Worm (Caenorhabditis elegans) whole organism, L1 larva: Measurements from ENCODE around the gene ubc-23.
A peak's percentile ranks its signal among the peaks of the same experiment; 100 is the strongest.

Experiments used
- C16A3.4 ChIP-seq: fragments of 150-350 bp; optimal IDR thresholded peaks from 2 replicates; lab custom pipeline; 2014; ENCODE audit warnings: missing biosample characterization, missing genetic modification characterization
- C34B4.2 ChIP-seq: sonication (generic microtip); optimal IDR thresholded peaks from 2 replicates; lab custom pipeline; 2017; ENCODE audit warnings: mild to moderate bottlenecking, missing genetic modification characterization, missing compliant biosample characterization
- aha-1 ChIP-seq: fragments of 150-350 bp; optimal IDR thresholded peaks from 2 replicates; lab custom pipeline; 2014; ENCODE audit warnings: missing biosample characterization, missing genetic modification characterization
- ceh-8 ChIP-seq: fragments of 200-800 bp; sonication (Bioruptor generic); optimal IDR thresholded peaks from 2 replicates; lab custom pipeline; 2018; ENCODE audit warnings: mild to moderate bottlenecking, missing genetic modification characterization, moderate library complexity, missing compliant biosample characterization
- ceh-82 ChIP-seq, 3 experiments: fragments of 150-350 bp in 1 of 3; sonication (generic microtip) in 2 of 3; optimal IDR thresholded peaks; 2 replicates each; lab custom pipeline; 2014 to 2017; ENCODE audit warnings: missing biosample characterization in 3 of 3, missing genetic modification characterization in 3 of 3
- ceh-88 ChIP-seq: fragments of 200-800 bp; sonication (Bioruptor generic); IDR thresholded peaks from 2 replicates; pipeline ENCODE4 v1.3.6; 2022; ENCODE audit warnings: missing genetic modification characterization, missing compliant biosample characterization
- dpl-1 ChIP-seq, 3 experiments: fragments of 150-350 bp in 2 of 3; sonication (generic microtip) in 1 of 3; optimal IDR thresholded peaks; 2 replicates each; lab custom pipeline; 2014 to 2017; ENCODE audit warnings: missing biosample characterization in 3 of 3, missing genetic modification characterization in 3 of 3, missing genetic modification reagents in 3 of 3
- dsc-1 ChIP-seq: sonication (generic microtip); optimal IDR thresholded peaks from 2 replicates; lab custom pipeline; 2016; ENCODE audit warnings: mild to moderate bottlenecking, missing genetic modification characterization, missing compliant biosample characterization
- efl-3 ChIP-seq: fragments of 200-800 bp; sonication (Bioruptor generic); optimal IDR thresholded peaks from 2 replicates; lab custom pipeline; 2018; ENCODE audit warnings: mild to moderate bottlenecking, missing genetic modification characterization, missing compliant biosample characterization
- egl-13 ChIP-seq: sonication (generic microtip); optimal IDR thresholded peaks from 2 replicates; lab custom pipeline; 2016; ENCODE audit warnings: missing genotype, missing genetic modification reagents, missing genetic modification characterization, missing compliant biosample characterization
- egl-27 ChIP-seq, 2 experiments: fragments of 150-350 bp in 1 of 2; sonication (generic microtip); optimal IDR thresholded peaks; 3 replicates each; lab custom pipeline; 2017 to 2018; ENCODE audit warnings: missing biosample characterization in 2 of 2, missing genetic modification characterization in 2 of 2, missing genetic modification reagents in 2 of 2
- elt-2 ChIP-seq: sonication (generic microtip); optimal IDR thresholded peaks from 2 replicates; lab custom pipeline; 2016; ENCODE audit warnings: missing genetic modification characterization, mild to moderate bottlenecking, inconsistent platforms, missing compliant biosample characterization, missing genetic modification reagents
- fkh-10 ChIP-seq: sonication (generic microtip); optimal IDR thresholded peaks from 2 replicates; lab custom pipeline; 2017; ENCODE audit warnings: missing biosample characterization, missing genetic modification reagents, missing genetic modification characterization
- fkh-8 ChIP-seq: sonication (generic microtip); optimal IDR thresholded peaks from 2 replicates; lab custom pipeline; 2016; ENCODE audit warnings: mild to moderate bottlenecking, missing genetic modification characterization, missing compliant biosample characterization
- hlh-17 ChIP-seq: fragments of 200-800 bp; sonication (Bioruptor generic); optimal IDR thresholded peaks from 2 replicates; lab custom pipeline; 2018; ENCODE audit warnings: missing genetic modification characterization, mild to moderate bottlenecking, missing compliant biosample characterization, moderate library complexity, borderline replicate concordance
- hlh-4 ChIP-seq: sonication (generic microtip); optimal IDR thresholded peaks from 2 replicates; lab custom pipeline; 2016; ENCODE audit warnings: mild to moderate bottlenecking, missing genetic modification characterization, missing compliant biosample characterization
- hpl-2 ChIP-seq: fragments of 150-350 bp; optimal IDR thresholded peaks from 2 replicates; lab custom pipeline; 2014; ENCODE audit warnings: missing biosample characterization, missing genetic modification reagents, missing genetic modification characterization
- jun-1 ChIP-seq: fragments of 150-350 bp; optimal IDR thresholded peaks from 2 replicates; lab custom pipeline; 2014; ENCODE audit warnings: missing biosample characterization, missing genetic modification reagents, missing genetic modification characterization
- lin-13 ChIP-seq: fragments of 150-350 bp; optimal IDR thresholded peaks from 2 replicates; lab custom pipeline; 2014; ENCODE audit warnings: missing biosample characterization, missing genetic modification reagents, missing genetic modification characterization
- lin-14 ChIP-seq: fragments of 200-800 bp; sonication (Bioruptor generic); optimal IDR thresholded peaks from 2 replicates; lab custom pipeline; 2018; ENCODE audit warnings: mild to moderate bottlenecking, missing genetic modification characterization, moderate library complexity, missing compliant biosample characterization
- lin-15B ChIP-seq: fragments of 150-350 bp; sonication (generic microtip); optimal IDR thresholded peaks from 3 replicates; lab custom pipeline; 2014; ENCODE audit warnings: missing biosample characterization, missing genetic modification characterization
- lin-39 ChIP-seq: fragments of 150-350 bp; optimal IDR thresholded peaks from 2 replicates; lab custom pipeline; 2014; ENCODE audit warnings: missing biosample characterization, missing genetic modification reagents, missing genetic modification characterization
- lir-3 ChIP-seq: sonication (generic microtip); optimal IDR thresholded peaks from 2 replicates; lab custom pipeline; 2016; ENCODE audit warnings: mild to moderate bottlenecking, missing genetic modification characterization, moderate library complexity, missing compliant biosample characterization; ENCODE audit not compliant: poor library complexity
- lsy-2 ChIP-seq, 2 experiments: fragments of 150-350 bp; optimal IDR thresholded peaks; 2 replicates each; lab custom pipeline; 2014; ENCODE audit warnings: missing biosample characterization in 2 of 2, missing genetic modification characterization in 2 of 2
- mab-9 ChIP-seq: fragments of 200-800 bp; sonication (Bioruptor generic); IDR thresholded peaks from 2 replicates; pipeline ENCODE4 v1.3.6; 2022; ENCODE audit warnings: missing genetic modification reagents, missing genetic modification characterization, missing compliant biosample characterization
- mdl-1 ChIP-seq, 2 experiments: fragments of 150-350 bp; optimal IDR thresholded peaks; 2 replicates each; lab custom pipeline; 2014 to 2017; ENCODE audit warnings: missing biosample characterization in 2 of 2, missing genetic modification characterization in 2 of 2, inconsistent platforms in 1 of 2
- mef-2 ChIP-seq: fragments of 150-350 bp; optimal IDR thresholded peaks from 2 replicates; lab custom pipeline; 2014; ENCODE audit warnings: missing biosample characterization, missing genetic modification characterization
- mep-1 ChIP-seq: fragments of 150-350 bp; optimal IDR thresholded peaks from 2 replicates; lab custom pipeline; 2014; ENCODE audit warnings: missing biosample characterization, missing genetic modification characterization
- nhr-19 ChIP-seq: fragments of 200-800 bp; sonication (Bioruptor generic); conservative IDR thresholded peaks from 2 replicates; pipeline ENCODE4 v1.3.6; 2022; ENCODE audit warnings: missing genetic modification characterization, missing compliant biosample characterization
- nhr-20 ChIP-seq: sonication (generic microtip); optimal IDR thresholded peaks from 2 replicates; lab custom pipeline; 2016; ENCODE audit warnings: mild to moderate bottlenecking, missing genetic modification characterization, missing compliant biosample characterization
- nhr-237 ChIP-seq: fragments of 150-350 bp; optimal IDR thresholded peaks from 2 replicates; lab custom pipeline; 2014; ENCODE audit warnings: missing biosample characterization, missing genetic modification characterization
- nhr-28 ChIP-seq: fragments of 150-350 bp; optimal IDR thresholded peaks from 2 replicates; lab custom pipeline; 2014; ENCODE audit warnings: missing biosample characterization, missing genetic modification characterization
- nhr-77 ChIP-seq: fragments of 150-350 bp; optimal IDR thresholded peaks from 2 replicates; lab custom pipeline; 2014; ENCODE audit warnings: missing biosample characterization, missing genetic modification characterization
- nhr-84 ChIP-seq: sonication (generic microtip); optimal IDR thresholded peaks from 2 replicates; lab custom pipeline; 2017; ENCODE audit warnings: missing biosample characterization, missing genetic modification characterization
- pag-3 ChIP-seq: sonication (generic microtip); optimal IDR thresholded peaks from 2 replicates; lab custom pipeline; 2017; ENCODE audit warnings: missing genetic modification characterization, mild to moderate bottlenecking, missing compliant biosample characterization, antibody characterized with exemption, borderline replicate concordance; ENCODE audit not compliant: insufficient read depth
- pax-3 ChIP-seq: fragments of 200-800 bp; sonication (Bioruptor generic); optimal IDR thresholded peaks from 2 replicates; lab custom pipeline; 2018; ENCODE audit warnings: mild to moderate bottlenecking, missing genetic modification characterization, moderate library complexity, missing compliant biosample characterization
- rnt-1 ChIP-seq: sonication (generic microtip); optimal IDR thresholded peaks from 2 replicates; lab custom pipeline; 2016; ENCODE audit warnings: mild to moderate bottlenecking, missing genetic modification characterization, moderate library complexity, missing compliant biosample characterization
- snpc-4 ChIP-seq: fragments of 150-350 bp; optimal IDR thresholded peaks from 2 replicates; lab custom pipeline; 2014; ENCODE audit warnings: missing biosample characterization, missing genetic modification characterization
- swsn-7 ChIP-seq: sonication (generic microtip); optimal IDR thresholded peaks from 2 replicates; lab custom pipeline; 2016; ENCODE audit warnings: missing genetic modification characterization, missing compliant biosample characterization
- tbx-2 ChIP-seq: sonication (generic microtip); optimal IDR thresholded peaks from 2 replicates; lab custom pipeline; 2016; ENCODE audit warnings: missing genetic modification characterization, missing compliant biosample characterization
- unc-30 ChIP-seq: sonication (generic microtip); optimal IDR thresholded peaks from 2 replicates; lab custom pipeline; 2017; ENCODE audit warnings: missing biosample characterization, missing genetic modification characterization
- unc-86 ChIP-seq: sonication (generic microtip); optimal IDR thresholded peaks from 2 replicates; lab custom pipeline; 2016; ENCODE audit warnings: missing genetic modification characterization, missing compliant biosample characterization
- vab-15 ChIP-seq: sonication (generic microtip); optimal IDR thresholded peaks from 2 replicates; lab custom pipeline; 2017; ENCODE audit warnings: missing genotype, mild to moderate bottlenecking, missing genetic modification characterization, missing compliant biosample characterization
- xbp-1 ChIP-seq: sonication (generic microtip); optimal IDR thresholded peaks from 2 replicates; lab custom pipeline; 2016; ENCODE audit warnings: missing genetic modification characterization, missing compliant biosample characterization
- zag-1 ChIP-seq: fragments of 150-350 bp; optimal IDR thresholded peaks from 2 replicates; lab custom pipeline; 2014; ENCODE audit warnings: missing biosample characterization, missing genetic modification characterization
- ztf-4 ChIP-seq: fragments of 150-350 bp; optimal IDR thresholded peaks from 2 replicates; lab custom pipeline; 2014; ENCODE audit warnings: missing biosample characterization, missing genetic modification characterization

The ubc-23 gene

DNA sequence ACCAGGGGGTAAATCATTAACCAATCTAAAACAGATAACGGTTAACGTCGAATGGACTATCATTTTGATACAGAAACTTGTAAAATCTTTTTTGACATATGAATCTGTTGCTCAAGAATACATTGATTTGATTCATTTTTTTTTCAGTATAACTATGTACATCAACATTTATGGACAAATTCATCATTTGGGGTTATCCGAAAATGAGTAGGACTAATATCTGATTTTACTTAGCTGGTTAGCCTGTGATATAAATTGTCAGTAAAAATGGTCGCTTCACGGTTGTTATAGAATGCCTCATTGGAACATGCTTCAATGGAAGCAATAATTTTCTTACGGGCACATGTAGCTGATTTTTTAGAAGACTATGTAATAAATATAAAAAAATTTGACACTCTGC is 46.4 kb upstream of the ubc-23 start:
- TF ChIP-seq mep-1 (tag; lab: Kevin White, UChicago) (no peak), dsc-1 (tag; lab: Kevin White, UChicago) (no peak), lir-3 (no peak), rnt-1 (no peak), fkh-8 (tag; lab: Kevin White, UChicago) (no peak), mef-2 (tag; lab: Kevin White, UChicago) (no peak), hpl-2 (GFP tag; lab: Kevin White, UChicago) (no peak), elt-2 (tag; lab: Kevin White, UChicago) (no peak), jun-1 (tag; lab: Kevin White, UChicago) (no peak), ceh-88 (GFP tag; lab: Robert Waterston, UW) (no peak), lin-13 (GFP tag; lab: Kevin White, UChicago) (no peak), lsy-2 (tag; optimal IDR thresholded peaks at IDR 0.05; lab: Kevin White, UChicago) (no peak), mab-9 (GFP tag; lab: Robert Waterston, UW) (no peak), vab-15 (no peak), egl-13 (tag; lab: Kevin White, UChicago) (no peak), C34B4.2 (tag; lab: Kevin White, UChicago) (no peak)

DNA sequence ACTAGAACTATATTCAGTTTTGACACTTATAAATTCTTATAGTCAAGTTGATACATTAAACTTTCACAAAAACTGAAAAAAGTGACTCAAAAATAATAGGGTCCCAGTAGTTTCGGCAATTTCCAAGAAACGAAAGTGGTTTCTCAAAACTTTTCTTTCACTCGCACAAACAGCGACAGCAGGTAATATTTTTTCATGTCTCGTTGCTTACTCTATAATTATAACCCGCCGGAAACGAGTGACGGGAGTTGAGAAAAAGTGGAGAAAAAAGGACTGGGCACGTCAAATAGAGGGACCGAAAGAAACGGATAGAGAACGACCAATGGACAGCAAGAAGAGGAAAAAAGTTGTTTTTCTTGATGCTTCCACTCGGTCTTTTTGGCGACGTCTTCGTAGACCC is 44.2 kb upstream of the ubc-23 start:
- TF ChIP-seq nhr-84 (tag; lab: Kevin White, UChicago) (no peak), tbx-2 (peak; percentile 13), fkh-8 (tag; lab: Kevin White, UChicago) (peak; percentile 62), lin-14 (GFP tag; lab: Kevin White, UChicago) (peak; percentile 51)
- TF ChIP-seq, all 84 proteins: peak for 3

DNA sequence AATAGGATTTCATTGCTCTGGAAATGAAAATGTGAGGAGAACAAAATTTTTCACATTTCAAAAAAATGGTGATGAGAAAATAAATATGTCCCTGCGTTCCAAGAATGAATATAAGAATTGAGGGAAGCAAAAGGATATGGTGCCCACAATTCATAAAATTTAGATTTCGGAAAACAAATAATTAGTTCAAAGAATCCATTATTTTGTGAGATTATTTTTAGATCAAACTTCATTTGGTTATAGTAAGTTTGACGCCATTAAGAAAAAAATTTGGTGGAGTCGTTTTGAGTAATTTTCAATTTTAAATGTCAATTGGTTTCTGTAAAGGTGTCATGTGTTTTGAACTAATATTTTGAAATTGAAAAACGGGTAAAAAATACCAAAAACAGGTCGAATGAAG is 43.7 kb upstream of the ubc-23 start:
- TF ChIP-seq efl-3 (no peak), C34B4.2 (tag; lab: Kevin White, UChicago) (no peak), lin-14 (GFP tag; lab: Kevin White, UChicago) (no peak), unc-86 (tag; lab: Kevin White, UChicago) (no peak), snpc-4 (no peak), fkh-10 (GFP tag; lab: Kevin White, UChicago) (no peak), aha-1 (tag; lab: Kevin White, UChicago) (no peak), ceh-8 (GFP tag; lab: Kevin White, UChicago) (no peak), mdl-1 (tag; optimal IDR thresholded peaks at IDR 0.05; lab: Kevin White, UChicago) (no peak), tbx-2 (no peak)

DNA sequence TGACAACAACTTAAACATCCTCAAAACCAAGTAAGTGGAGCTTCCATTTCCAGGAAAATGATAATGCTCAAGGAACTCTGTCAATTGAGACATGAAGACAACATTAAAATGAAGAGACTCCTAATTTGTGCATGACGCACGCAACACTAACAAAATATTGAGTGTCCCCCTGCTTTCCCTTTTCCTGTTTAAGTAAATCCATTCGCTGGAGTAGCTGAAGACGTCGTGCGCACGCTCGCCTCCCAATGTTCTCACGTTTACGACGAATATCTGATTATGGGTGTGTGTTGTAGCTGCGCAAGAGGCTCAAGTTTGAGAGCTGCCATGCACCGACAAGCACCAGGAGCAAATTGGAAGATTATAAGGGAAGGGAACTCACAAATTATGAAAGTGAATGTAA is 43.1 kb upstream of the ubc-23 start:
- TF ChIP-seq unc-30 (tag; lab: Kevin White, UChicago) (no peak), dpl-1 (GFP tag; optimal IDR thresholded peaks at IDR 0.05; lab: Kevin White, UChicago) (no peak), lin-39 (no peak), zag-1 (tag; lab: Kevin White, UChicago) (no peak), aha-1 (tag; lab: Kevin White, UChicago) (no peak), nhr-77 (no peak), vab-15 (no peak), nhr-237 (no peak), egl-27 (tag; optimal IDR thresholded peaks at IDR 0.05; lab: Kevin White, UChicago) (no peak), hlh-4 (tag; lab: Kevin White, UChicago) (no peak), ceh-82 (tag; optimal IDR thresholded peaks at IDR 0.05; lab: Kevin White, UChicago) (no peak), nhr-20 (tag; lab: Kevin White, UChicago) (no peak), elt-2 (tag; lab: Kevin White, UChicago) (no peak), ztf-4 (peak; percentile 21), hlh-17 (GFP tag; lab: Kevin White, UChicago) (no peak), mep-1 (tag; lab: Kevin White, UChicago) (no peak), swsn-7 (tag; lab: Kevin White, UChicago) (peak; percentile 33), lin-15B (tag; lab: Kevin White, UChicago) (no peak), nhr-28 (tag; lab: Kevin White, UChicago) (no peak), pax-3 (tag; lab: Kevin White, UChicago) (peak; percentile 28), nhr-19 (no peak), lin-13 (GFP tag; lab: Kevin White, UChicago) (no peak), lir-3 (no peak), pag-3 (no peak), xbp-1 (no peak), C16A3.4 (no peak), fkh-10 (GFP tag; lab: Kevin White, UChicago) (peak; percentile 67), lin-14 (GFP tag; lab: Kevin White, UChicago) (peak; percentile 76)
